Worm (Caenorhabditis elegans) whole organism, midembryonic: Measurements from ENCODE around the gene spig-9.

ENCODE experiments used
- T22C8.4 ChIP-seq: fragments of 200-800 bp; sonication (Bioruptor generic); IDR thresholded peaks from 2 replicates; pipeline ENCODE4 v1.3.6; 2022; ENCODE audit warnings: missing genetic modification characterization, missing compliant biosample characterization
- cog-1 ChIP-seq: sonication (generic microtip); optimal IDR thresholded peaks from 2 replicates; lab custom pipeline; 2016; ENCODE audit warnings: missing genetic modification characterization, missing compliant biosample characterization
- flt-1 ChIP-seq: fragments of 200-800 bp; sonication (Bioruptor generic); IDR thresholded peaks from 2 replicates; pipeline ENCODE4 v1.3.6; 2022; ENCODE audit warnings: missing genetic modification characterization, missing compliant biosample characterization
- klf-2 ChIP-seq: fragments of 200-800 bp; sonication (Bioruptor generic); conservative IDR thresholded peaks from 2 replicates; pipeline ENCODE4 v1.3.6; 2022; ENCODE audit warnings: missing genetic modification reagents, missing genetic modification characterization, missing compliant biosample characterization
- med-1 ChIP-seq: sonication (generic microtip); optimal IDR thresholded peaks from 2 replicates; lab custom pipeline; 2017; ENCODE audit warnings: missing genetic modification characterization, mild to moderate bottlenecking, missing compliant biosample characterization, antibody characterized with exemption, missing genetic modification reagents; ENCODE audit not compliant: insufficient read depth
- ref-1 ChIP-seq: fragments of 200-800 bp; sonication (Bioruptor generic); conservative IDR thresholded peaks from 2 replicates; pipeline ENCODE4 v1.3.6; 2022; ENCODE audit warnings: missing genetic modification reagents, missing genetic modification characterization, missing compliant biosample characterization
- ztf-29 ChIP-seq: fragments of 200-800 bp; sonication (Bioruptor generic); IDR thresholded peaks from 2 replicates; pipeline ENCODE4 v1.3.6; 2022; ENCODE audit warnings: missing genetic modification reagents, missing genetic modification characterization, missing compliant biosample characterization

- TF ChIP-seq flt-1 (no peak), ztf-29 (GFP tag; lab: Robert Waterston, UW) (no peak), ref-1 (GFP tag; lab: Robert Waterston, UW) (no peak), klf-2 (GFP tag; lab: Robert Waterston, UW) (no peak), cog-1 (tag; lab: Kevin White, UChicago) (no peak), med-1 (GFP tag; lab: Kevin White, UChicago) (no peak), T22C8.4 (no peak)
Measured at ce11 chrV:13566967-13567366, 44.7 kb downstream of the spig-9 start.
